Worm (Caenorhabditis elegans): ENCODE measurements around the gene hpo-36.
A peak's percentile ranks its signal among the peaks of the same experiment; 100 is the strongest.

Gene hpo-36

ce11 chrV:3695254-3695653 is 43.9 kb downstream of the hpo-36 start:
- TF ChIP-seq rnt-1 (tag; optimal IDR thresholded peaks at IDR 0.05), result peak; percentile 45
- no peak for TF ChIP-seq fos-1 (tag; optimal IDR thresholded peaks at IDR 0.05)
- TF ChIP-seq mep-1 (tag; optimal IDR thresholded peaks at IDR 0.05), result no peak
- no peak for TF ChIP-seq egl-27 (tag; optimal IDR thresholded peaks at IDR 0.05)
- no peak for TF ChIP-seq pax-3 (tag; optimal IDR thresholded peaks at IDR 0.05)
- TF ChIP-seq mab-9 (GFP tag; IDR thresholded peaks at IDR 0.05), result no peak
- no peak for TF ChIP-seq egl-13 (tag; optimal IDR thresholded peaks at IDR 0.05)
- no peak for TF ChIP-seq fkh-10 (GFP tag; optimal IDR thresholded peaks at IDR 0.05)
- no peak for TF ChIP-seq sup-37 (GFP tag; optimal IDR thresholded peaks at IDR 0.05)
- TF ChIP-seq lin-15B (tag; optimal IDR thresholded peaks at IDR 0.05), result no peak
- TF ChIP-seq nhr-19 (GFP tag; conservative IDR thresholded peaks at IDR 0.05), result no peak
- TF ChIP-seq hlh-4 (tag; optimal IDR thresholded peaks at IDR 0.05), result no peak
- no peak for TF ChIP-seq efl-1 (optimal IDR thresholded peaks at IDR 0.05)
- TF ChIP-seq efl-1 (GFP tag; optimal IDR thresholded peaks at IDR 0.05 in 1 of 2), result peak in 1 of 2 experiments; percentile 68
- no peak for TF ChIP-seq elt-2 (tag; optimal IDR thresholded peaks at IDR 0.05)
- TF ChIP-seq Y116A8C.19 (tag; optimal IDR thresholded peaks at IDR 0.05; ENCODE audit: borderline replicate concordance), result no peak
- peak; percentile 10 for TF ChIP-seq snu-23 (GFP tag; optimal IDR thresholded peaks at IDR 0.05)
- TF ChIP-seq nhr-77 (tag; optimal IDR thresholded peaks at IDR 0.05), result no peak
- peak; percentile 57 for TF ChIP-seq lin-14 (GFP tag; optimal IDR thresholded peaks at IDR 0.05)
- TF ChIP-seq zip-4 (GFP tag; optimal IDR thresholded peaks at IDR 0.05), result no peak
- TF ChIP-seq nhr-85 (tag), result no peak
- TF ChIP-seq blmp-1 (tag; optimal IDR thresholded peaks at IDR 0.05), result peak; percentile 27
- TF ChIP-seq elt-3 (tag; optimal IDR thresholded peaks at IDR 0.05), result no peak
- no peak for TF ChIP-seq pag-3 (tag; optimal IDR thresholded peaks at IDR 0.05; ENCODE audit: borderline replicate concordance, insufficient read depth)
- no peak for TF ChIP-seq dpl-1 (GFP tag; optimal IDR thresholded peaks at IDR 0.05)
- peak; percentile 21 for TF ChIP-seq unc-130 (tag; optimal IDR thresholded peaks at IDR 0.05)
- TF ChIP-seq ztf-11 (tag; optimal IDR thresholded peaks at IDR 0.05), result no peak
- TF ChIP-seq swsn-7 (tag; optimal IDR thresholded peaks at IDR 0.05), result no peak
- TF ChIP-seq efl-3 (GFP tag; optimal IDR thresholded peaks at IDR 0.05), result no peak
- TF ChIP-seq unc-98 (GFP tag; IDR thresholded peaks at IDR 0.05), result no peak
- TF ChIP-seq aha-1 (tag; optimal IDR thresholded peaks at IDR 0.05), result no peak
- TF ChIP-seq tlp-1 (tag; optimal IDR thresholded peaks at IDR 0.05), result no peak
- no peak for TF ChIP-seq zag-1 (tag; optimal IDR thresholded peaks at IDR 0.05)
- TF ChIP-seq nhr-20 (tag; optimal IDR thresholded peaks at IDR 0.05), result no peak
- no peak for TF ChIP-seq xbp-1 (tag; optimal IDR thresholded peaks at IDR 0.05)
- TF ChIP-seq lin-39 (tag; optimal IDR thresholded peaks at IDR 0.05), result no peak
- TF ChIP-seq mdl-1 (tag; optimal IDR thresholded peaks at IDR 0.05), result no peak
- no peak for TF ChIP-seq unc-30 (tag; optimal IDR thresholded peaks at IDR 0.05)
- no peak for TF ChIP-seq nhr-237 (tag; optimal IDR thresholded peaks at IDR 0.05)
- peak; percentile 43 for TF ChIP-seq nhr-71 (tag; optimal IDR thresholded peaks at IDR 0.05)
- TF ChIP-seq nhr-28 (tag; optimal IDR thresholded peaks at IDR 0.05), result no peak
- no peak for TF ChIP-seq skn-1 (tag; optimal IDR thresholded peaks at IDR 0.05)
- TF ChIP-seq sox-4 (tag; optimal IDR thresholded peaks at IDR 0.05), result no peak
- TF ChIP-seq lsy-2 (tag; optimal IDR thresholded peaks at IDR 0.05), result peak in 1 of 2 experiments; percentile 13

- TF ChIP-seq fkh-10 (GFP tag; optimal IDR thresholded peaks at IDR 0.05), result no peak
- TF ChIP-seq mef-2 (tag; optimal IDR thresholded peaks at IDR 0.05), result no peak
- peak; percentile 12 for TF ChIP-seq mep-1 (tag; optimal IDR thresholded peaks at IDR 0.05)
- TF ChIP-seq rnt-1 (tag; optimal IDR thresholded peaks at IDR 0.05), result no peak
- no peak for TF ChIP-seq vab-15 (tag; optimal IDR thresholded peaks at IDR 0.05)
- no peak for TF ChIP-seq fkh-4 (tag; optimal IDR thresholded peaks at IDR 0.05; ENCODE audit: borderline replicate concordance)
- TF ChIP-seq unc-130 (tag; optimal IDR thresholded peaks at IDR 0.05), result no peak
- no peak for TF ChIP-seq grh-1 (GFP tag; IDR thresholded peaks at IDR 0.05)
- TF ChIP-seq pax-3 (tag; optimal IDR thresholded peaks at IDR 0.05), result no peak
- TF ChIP-seq Y116A8C.19 (tag; optimal IDR thresholded peaks at IDR 0.05; ENCODE audit: borderline replicate concordance), result no peak
- TF ChIP-seq skn-1 (tag; optimal IDR thresholded peaks at IDR 0.05), result no peak
- peak; percentile 72 for TF ChIP-seq blmp-1 (tag; optimal IDR thresholded peaks at IDR 0.05)
- no peak for TF ChIP-seq nhr-28 (tag; optimal IDR thresholded peaks at IDR 0.05)
- no peak for TF ChIP-seq zip-4 (GFP tag; optimal IDR thresholded peaks at IDR 0.05)
- TF ChIP-seq elt-2 (tag; optimal IDR thresholded peaks at IDR 0.05), result no peak
- no peak for TF ChIP-seq ztf-11 (tag; optimal IDR thresholded peaks at IDR 0.05)
- peak; percentile 65 for TF ChIP-seq nhr-85 (tag)
- no peak for TF ChIP-seq ceh-82 (tag; optimal IDR thresholded peaks at IDR 0.05)
- TF ChIP-seq tbx-2 (tag; optimal IDR thresholded peaks at IDR 0.05), result no peak
- TF ChIP-seq alr-1 (tag; optimal IDR thresholded peaks at IDR 0.05; ENCODE audit: borderline replicate concordance), result no peak
Measured at ce11 chrV:3693657-3694056, 45.5 kb downstream of the hpo-36 start.

Data from whole organism, L1 larva.